Worm (Caenorhabditis elegans) whole organism, midembryonic: ENCODE results near the gene ndab-1.

ENCODE experiments used
- T22C8.4 ChIP-seq: fragments of 200-800 bp; sonication (Bioruptor generic); IDR thresholded peaks from 2 replicates; pipeline ENCODE4 v1.3.6; 2022; ENCODE audit warnings: missing genetic modification characterization, missing compliant biosample characterization
- cog-1 ChIP-seq: sonication (generic microtip); optimal IDR thresholded peaks from 2 replicates; lab custom pipeline; 2016; ENCODE audit warnings: missing genetic modification characterization, missing compliant biosample characterization
- klf-2 ChIP-seq: fragments of 200-800 bp; sonication (Bioruptor generic); conservative IDR thresholded peaks from 2 replicates; pipeline ENCODE4 v1.3.6; 2022; ENCODE audit warnings: missing genetic modification reagents, missing genetic modification characterization, missing compliant biosample characterization

- no peak for TF ChIP-seq cog-1
- no peak for TF ChIP-seq T22C8.4
- no peak for TF ChIP-seq klf-2 (GFP tag; lab: Robert Waterston, UW)
Measured at ce11 chrIII:11881549-11881948, 34.0 kb downstream of the ndab-1 start.
